Fruit fly (Drosophila melanogaster) whole organism, embryonic: ENCODE measurements around the gene CG5665.

ENCODE experiments used
- Atf6 ChIP-seq: fragments of 200-800 bp; sonication (Bioruptor generic); IDR thresholded peaks from 2 replicates; pipeline ENCODE4 v1.3.6; 2022; ENCODE audit warnings: missing biosample characterization, missing genetic modification characterization
- CG10209 ChIP-seq: fragments of 200-800 bp; sonication (Bioruptor generic); optimal IDR thresholded peaks from 3 replicates; lab custom pipeline; 2017; ENCODE audit warnings: missing biosample characterization, mild to moderate bottlenecking, missing genetic modification characterization, missing genetic modification reagents
- CG10267 ChIP-seq: fragments of 200-800 bp; sonication (Bioruptor generic); optimal IDR thresholded peaks from 2 replicates; lab custom pipeline; 2018; ENCODE audit warnings: missing biosample characterization, mild to moderate bottlenecking, missing genetic modification characterization, moderate library complexity
- CG11247 ChIP-seq: fragments of 200-800 bp; sonication (Bioruptor generic); IDR thresholded peaks from 2 replicates; pipeline ENCODE4 v1.3.6; 2022; ENCODE audit warnings: missing biosample characterization, missing genetic modification characterization
- CG11456 ChIP-seq: fragments of 200-800 bp; sonication (Bioruptor generic); IDR thresholded peaks from 3 replicates; pipeline ENCODE4 v1.3.6; 2022; ENCODE audit warnings: missing biosample characterization, missing genetic modification characterization
- CG12071 ChIP-seq: fragments of 200-800 bp; sonication (Bioruptor generic); optimal IDR thresholded peaks from 3 replicates; lab custom pipeline; 2018; ENCODE audit warnings: missing biosample characterization, mild to moderate bottlenecking, missing genetic modification characterization
- CG13894 ChIP-seq: fragments of 200-800 bp; sonication (Bioruptor generic); optimal IDR thresholded peaks from 3 replicates; lab custom pipeline; 2018; ENCODE audit warnings: missing biosample characterization, mild to moderate bottlenecking, missing genetic modification characterization, moderate library complexity
- CG14441 ChIP-seq: fragments of 200-800 bp; sonication (Bioruptor generic); IDR thresholded peaks from 2 replicates; pipeline ENCODE4 v1.3.6; 2022; ENCODE audit warnings: missing biosample characterization, missing genetic modification characterization
- CG15696 ChIP-seq: fragments of 200-800 bp; sonication (Bioruptor generic); optimal IDR thresholded peaks from 2 replicates; lab custom pipeline; 2019; ENCODE audit warnings: missing biosample characterization, mild to moderate bottlenecking, missing genetic modification characterization, moderate library complexity
- CG2712 ChIP-seq: fragments of 200-800 bp; optimal IDR thresholded peaks from 3 replicates; lab custom pipeline; 2019; ENCODE audit warnings: missing biosample characterization, mild to moderate bottlenecking, missing genetic modification characterization, moderate library complexity
- CG2889 ChIP-seq: fragments of 200-800 bp; sonication (Bioruptor generic); IDR thresholded peaks from 3 replicates; pipeline ENCODE4 v1.3.6; 2022; ENCODE audit warnings: missing biosample characterization, missing genetic modification characterization
- CG30403 ChIP-seq: fragments of 200-800 bp; sonication (Bioruptor generic); optimal IDR thresholded peaks from 3 replicates; lab custom pipeline; 2016; ENCODE audit warnings: missing biosample characterization, missing genetic modification characterization
- CG3163 ChIP-seq: fragments of 200-800 bp; sonication (Bioruptor generic); optimal IDR thresholded peaks from 3 replicates; lab custom pipeline; 2016; ENCODE audit warnings: missing biosample characterization, missing genetic modification characterization
- CG4424 ChIP-seq: fragments of 200-800 bp; sonication (Bioruptor generic); optimal IDR thresholded peaks from 3 replicates; lab custom pipeline; 2016; ENCODE audit warnings: missing biosample characterization, missing genetic modification characterization
- CG4730 ChIP-seq: fragments of 200-800 bp; sonication (Bioruptor generic); IDR thresholded peaks from 2 replicates; pipeline ENCODE4 v1.3.6; 2022; ENCODE audit warnings: missing biosample characterization, missing genetic modification characterization
- CG7556 ChIP-seq: fragments of 200-800 bp; sonication (Bioruptor generic); optimal IDR thresholded peaks from 2 replicates; lab custom pipeline; 2017; ENCODE audit warnings: missing biosample characterization, mild to moderate bottlenecking, missing genetic modification characterization
- CG8281 ChIP-seq: fragments of 200-800 bp; sonication (Bioruptor generic); optimal IDR thresholded peaks from 2 replicates; lab custom pipeline; 2018; ENCODE audit warnings: missing biosample characterization, mild to moderate bottlenecking, missing genetic modification characterization, moderate library complexity
- CG8359 ChIP-seq: fragments of 200-800 bp; sonication (Bioruptor generic); optimal IDR thresholded peaks from 2 replicates; lab custom pipeline; 2017; ENCODE audit warnings: missing biosample characterization, mild to moderate bottlenecking, missing genetic modification characterization, borderline replicate concordance
- CG9437 ChIP-seq: fragments of 200-800 bp; sonication (Bioruptor generic); optimal IDR thresholded peaks from 2 replicates; lab custom pipeline; 2018; ENCODE audit warnings: missing biosample characterization, mild to moderate bottlenecking, missing genetic modification characterization
- Camta ChIP-seq: fragments of 200-800 bp; sonication (Bioruptor generic); optimal IDR thresholded peaks from 2 replicates; lab custom pipeline; 2016; ENCODE audit warnings: missing biosample characterization, missing genetic modification characterization
- Drgx ChIP-seq: fragments of 200-800 bp; sonication (Bioruptor generic); IDR thresholded peaks from 2 replicates; pipeline ENCODE4 v1.3.6; 2022; ENCODE audit warnings: missing biosample characterization, missing genetic modification characterization
- ERR ChIP-seq: fragments of 200-800 bp; sonication (Bioruptor generic); optimal IDR thresholded peaks from 2 replicates; lab custom pipeline; 2016; ENCODE audit warnings: missing biosample characterization, missing genetic modification characterization
- Ets65A ChIP-seq: fragments of 200-800 bp; sonication (Bioruptor generic); peaks from one replicate; lab custom pipeline; 2016; ENCODE audit warnings: missing biosample characterization, missing genetic modification characterization
- Fer3 ChIP-seq: fragments of 200-800 bp; sonication (Bioruptor generic); optimal IDR thresholded peaks from 2 replicates; lab custom pipeline; 2018; ENCODE audit warnings: missing biosample characterization, mild to moderate bottlenecking, missing genetic modification characterization, moderate library complexity
- Gug ChIP-seq: fragments of 200-800 bp; sonication (Bioruptor generic); IDR thresholded peaks from 4 replicates; pipeline ENCODE4 v1.3.6; 2022; ENCODE audit warnings: missing biosample characterization, missing genetic modification characterization
- Lpt ChIP-seq: fragments of >200 bp; optimal IDR thresholded peaks from 2 replicates; lab custom pipeline; 2018; ENCODE audit warnings: missing biosample characterization, missing genetic modification characterization
- MTF-1 ChIP-seq: fragments of 200-800 bp; sonication (Bioruptor generic); optimal IDR thresholded peaks from 2 replicates; lab custom pipeline; 2018; ENCODE audit warnings: missing biosample characterization, mild to moderate bottlenecking, missing genetic modification characterization, borderline replicate concordance
- Mad ChIP-seq: fragments of 200-800 bp; sonication (Bioruptor generic); optimal IDR thresholded peaks from 2 replicates; lab custom pipeline; 2016; ENCODE audit warnings: missing biosample characterization, missing genetic modification characterization
- Sin3A ChIP-seq: fragments of >200 bp; optimal IDR thresholded peaks from 2 replicates; lab custom pipeline; 2018
- TFAM ChIP-seq: fragments of 200-800 bp; sonication (Bioruptor generic); optimal IDR thresholded peaks from 2 replicates; lab custom pipeline; 2017; ENCODE audit warnings: missing biosample characterization, missing genetic modification characterization, inconsistent platforms
- Tbp ChIP-seq: fragments of >200 bp; optimal IDR thresholded peaks from 2 replicates; lab custom pipeline; 2018; ENCODE audit warnings: missing biosample characterization, missing genetic modification characterization
- exex ChIP-seq: fragments of 200-800 bp; sonication (Bioruptor generic); optimal IDR thresholded peaks from 4 replicates; lab custom pipeline; 2018; ENCODE audit warnings: missing biosample characterization, mild to moderate bottlenecking, missing genetic modification characterization, moderate library complexity
- fd3F ChIP-seq: fragments of 200-800 bp; sonication (Bioruptor generic); optimal IDR thresholded peaks from 2 replicates; lab custom pipeline; 2018; ENCODE audit warnings: missing biosample characterization, mild to moderate bottlenecking, missing genetic modification characterization, moderate library complexity
- ftz-f1 ChIP-seq: fragments of 200-800 bp; sonication (Bioruptor generic); optimal IDR thresholded peaks from 2 replicates; lab custom pipeline; 2016; ENCODE audit warnings: missing biosample characterization, missing genetic modification characterization
- gro ChIP-seq: fragments of 200-800 bp; sonication (Bioruptor generic); optimal IDR thresholded peaks from 2 replicates; lab custom pipeline; 2016; ENCODE audit warnings: missing biosample characterization, missing genetic modification characterization
- kay ChIP-seq: fragments of 200-800 bp; sonication (Bioruptor generic); optimal IDR thresholded peaks from 2 replicates; lab custom pipeline; 2016; ENCODE audit warnings: missing biosample characterization, missing genetic modification characterization
- klu ChIP-seq: fragments of 200-800 bp; sonication (Bioruptor generic); IDR thresholded peaks from 2 replicates; pipeline ENCODE4 v1.3.6; 2022; ENCODE audit warnings: missing biosample characterization, missing genetic modification characterization
- lov ChIP-seq, 2 experiments: fragments of 200-800 bp in 1 of 2; fragments of >200 bp in 1 of 2; sonication (Bioruptor generic) in 1 of 2; IDR thresholded peaks in 1 of 2; optimal IDR thresholded peaks in 1 of 2; 2 replicates in 1 of 2; 3 replicates in 1 of 2; pipeline versions ENCODE4 v1.3.6 to Lab custom; 2017 to 2022; ENCODE audit warnings: missing biosample characterization in 1 of 2, missing genetic modification characterization in 1 of 2
- luna ChIP-seq: fragments of 200-800 bp; sonication (Bioruptor generic); optimal IDR thresholded peaks from 2 replicates; lab custom pipeline; 2016; ENCODE audit warnings: missing biosample characterization, missing genetic modification characterization
- nmo ChIP-seq: fragments of 200-800 bp; sonication (Bioruptor generic); optimal IDR thresholded peaks from 2 replicates; lab custom pipeline; 2018; ENCODE audit warnings: missing biosample characterization, mild to moderate bottlenecking, missing genetic modification characterization, moderate library complexity
- odd ChIP-seq: fragments of 200-800 bp; sonication (Bioruptor generic); optimal IDR thresholded peaks from 2 replicates; lab custom pipeline; 2017; ENCODE audit warnings: missing biosample characterization, mild to moderate bottlenecking, missing genetic modification characterization
- p53 ChIP-seq: fragments of 200-800 bp; sonication (Bioruptor generic); optimal IDR thresholded peaks from 2 replicates; lab custom pipeline; 2016; ENCODE audit warnings: missing biosample characterization, missing genetic modification characterization
- pita ChIP-seq: fragments of 200-800 bp; sonication (Bioruptor generic); optimal IDR thresholded peaks from 2 replicates; lab custom pipeline; 2017; ENCODE audit warnings: missing biosample characterization, mild to moderate bottlenecking, missing genetic modification characterization
- sc ChIP-seq, 3 experiments: fragments of >200 bp in 2 of 3; fragments of 200-800 bp in 1 of 3; sonication (Bioruptor generic) in 1 of 3; optimal IDR thresholded peaks; 2 replicates in 2 of 3; 3 replicates in 1 of 3; lab custom pipeline; 2017; ENCODE audit warnings: mild to moderate bottlenecking in 1 of 3, missing biosample characterization in 1 of 3, missing genetic modification characterization in 1 of 3, missing genetic modification reagents in 1 of 3
- sens-2 ChIP-seq: fragments of 200-800 bp; sonication (Bioruptor generic); IDR thresholded peaks from 2 replicates; pipeline ENCODE4 v1.3.6; 2022; ENCODE audit warnings: missing biosample characterization, missing genetic modification characterization
- sima ChIP-seq: fragments of 200-800 bp; sonication (Bioruptor generic); optimal IDR thresholded peaks from 2 replicates; lab custom pipeline; 2016; ENCODE audit warnings: missing biosample characterization, missing genetic modification characterization
- tna ChIP-seq: fragments of 200-800 bp; sonication (Bioruptor generic); IDR thresholded peaks from 2 replicates; pipeline ENCODE4 v1.3.6; 2022; ENCODE audit warnings: missing biosample characterization, missing genetic modification characterization; ENCODE audit not compliant: partially characterized antibody
- unc-4 ChIP-seq: fragments of 200-800 bp; sonication (Bioruptor generic); IDR thresholded peaks from 2 replicates; pipeline ENCODE4 v1.3.6; 2022; ENCODE audit warnings: missing biosample characterization, missing genetic modification characterization; ENCODE audit not compliant: partially characterized antibody
- wek ChIP-seq: fragments of 200-800 bp; sonication (Bioruptor generic); optimal IDR thresholded peaks from 3 replicates; lab custom pipeline; 2018; ENCODE audit warnings: missing biosample characterization, mild to moderate bottlenecking, missing genetic modification characterization, moderate library complexity
- yki ChIP-seq: fragments of >200 bp; optimal IDR thresholded peaks from 3 replicates; lab custom pipeline; 2018

CG5665 gene

dm6 chr3L:20395257-20395909 lies 37.1 kb downstream of the CG5665 start (continued):
- TF ChIP-seq CG10267 (no peak), Tbp (GFP tag; lab: Kevin White, UChicago) (no peak), CG2712 (tag; lab: Kevin White, UChicago) (peak; percentile 33), Camta (GFP tag; lab: Kevin White, UChicago) (no peak), Lpt (GFP tag; lab: Kevin White, UChicago) (no peak), fd3F (GFP tag; lab: Kevin White, UChicago) (peak; percentile 7), wek (GFP tag; lab: Kevin White, UChicago) (no peak), CG12071 (GFP tag; lab: Kevin White, UChicago) (peak; percentile 36), sima (no peak), sens-2 (GFP tag; lab: Robert Waterston, UW) (no peak), odd (GFP tag; lab: Kevin White, UChicago) (no peak), lov (optimal IDR thresholded peaks at IDR 0.05; lab: Kevin White, UChicago) (no peak), lov (GFP tag; IDR thresholded peaks at IDR 0.05; lab: Robert Waterston, UW) (no peak), CG9437 (no peak), CG30403 (GFP tag; lab: Kevin White, UChicago) (peak; percentile 63), ERR (GFP tag; lab: Kevin White, UChicago) (no peak), p53 (GFP tag; lab: Kevin White, UChicago) (no peak), Gug (GFP tag; lab: Robert Waterston, UW) (peak; percentile 17; the same call in 1 of the 4 replicates), Sin3A (lab: Kevin White, UChicago) (no peak), tna (GFP tag; lab: Robert Waterston, UW) (no peak), Fer3 (tag; lab: Kevin White, UChicago) (peak; percentile 31), sc (optimal IDR thresholded peaks at IDR 0.05; lab: Kevin White, UChicago) (no peak), sc (GFP tag; optimal IDR thresholded peaks at IDR 0.05; lab: Kevin White, UChicago) (no peak), CG7556 (GFP tag; lab: Kevin White, UChicago) (peak; percentile 51), yki (lab: Kevin White, UChicago) (no peak), CG11247 (no peak), gro (GFP tag; lab: Kevin White, UChicago) (peak; percentile 23), CG15696 (tag; lab: Kevin White, UChicago) (no peak), CG14441 (GFP tag; lab: Robert Waterston, UW) (peak; percentile 28; the same call in 1 of the 2 replicates), ftz-f1 (GFP tag; lab: Kevin White, UChicago) (peak; percentile 55), CG4730 (GFP tag; lab: Robert Waterston, UW) (no peak), CG10209 (GFP tag; lab: Kevin White, UChicago) (peak; percentile 40), Drgx (GFP tag; lab: Robert Waterston, UW) (0 out of 2 replicates have a peak, but pooled peaks have one; percentile 38), Mad (GFP tag; lab: Kevin White, UChicago) (no peak), exex (peak; percentile 71), CG11456 (GFP tag; lab: Robert Waterston, UW) (no peak; the same call in 2 of the 3 replicates), pita (no peak), CG2889 (GFP tag; lab: Robert Waterston, UW) (no peak), kay (no peak), Ets65A (peak; percentile 31), unc-4 (no peak), CG8281 (tag; lab: Kevin White, UChicago) (peak; percentile 12), klu (GFP tag; lab: Robert Waterston, UW) (no peak), MTF-1 (GFP tag; lab: Kevin White, UChicago) (no peak), CG13894 (tag; lab: Kevin White, UChicago) (peak; percentile 100), CG3163 (peak; percentile 17), TFAM (GFP tag; lab: Kevin White, UChicago) (no peak), Atf6 (GFP tag; lab: Robert Waterston, UW) (peak; percentile 75), CG8359 (GFP tag; lab: Kevin White, UChicago) (no peak), CG4424 (GFP tag; lab: Kevin White, UChicago) (no peak), luna (GFP tag; lab: Kevin White, UChicago) (no peak), nmo (GFP tag; lab: Kevin White, UChicago) (peak; percentile 33)
